Fruit fly (Drosophila melanogaster) S2 (cell line): ENCODE measurements around the gene CG32407.

ENCODE experiments used
- CG8478 ChIP-seq: fragments of >200 bp; optimal IDR thresholded peaks from 2 replicates; lab custom pipeline; 2018
- CTCF ChIP-seq, 2 experiments: fragments of >200 bp; optimal IDR thresholded peaks; 2 replicates each; lab custom pipeline; 2018

CG32407 gene

dm6 chr3L:5907077-5907476 lies 14.8 kb upstream of the CG32407 start, which contains the start of gene CG13288:
Gene CG13288 (plus strand): TSS chr3L:5907381.
- TF ChIP-seq CG8478 (lab: Kevin White, UChicago) (no peak), CTCF (optimal IDR thresholded peaks at IDR 0.05; lab: Kevin White, UChicago) (peak; percentile 82 to 91)

- TF ChIP-seq CG8478 (lab: Kevin White, UChicago) = no peak
- no peak for TF ChIP-seq CTCF (optimal IDR thresholded peaks at IDR 0.05; lab: Kevin White, UChicago)
Measured at dm6 chr3L:5920778-5921177, 1.1 kb upstream of the CG32407 start.

- TF ChIP-seq CTCF (optimal IDR thresholded peaks at IDR 0.05; lab: Kevin White, UChicago) (no peak), CG8478 (lab: Kevin White, UChicago) (no peak)
Measured at dm6 chr3L:5921216-5921615, 639 bp upstream of the CG32407 start, which contains the start of gene PXo. Gene PXo (minus strand): TSS chr3L:5921316.

- no peak for TF ChIP-seq CTCF (optimal IDR thresholded peaks at IDR 0.05; lab: Kevin White, UChicago)
- no peak for TF ChIP-seq CG8478 (lab: Kevin White, UChicago)
Measured at dm6 chr3L:5923646-5924122, 1.8 kb downstream of the CG32407 start, which contains the start of gene CG33523. Gene CG33523 (plus strand): TSS chr3L:5923862.

- TF ChIP-seq CG8478 (lab: Kevin White, UChicago) (no peak), CTCF (optimal IDR thresholded peaks at IDR 0.05; lab: Kevin White, UChicago) (no peak)
Measured at dm6 chr3L:5926015-5926988, 4.4 kb downstream of the CG32407 start.

dm6 chr3L:5927536-5927935 lies 5.7 kb downstream of the CG32407 start:
- TF ChIP-seq CTCF (optimal IDR thresholded peaks at IDR 0.05; lab: Kevin White, UChicago) = no peak
- TF ChIP-seq CG8478 (lab: Kevin White, UChicago) = no peak

- peak; percentile 38 to 39 for TF ChIP-seq CTCF (optimal IDR thresholded peaks at IDR 0.05; lab: Kevin White, UChicago)
- no peak for TF ChIP-seq CG8478 (lab: Kevin White, UChicago)
Measured at dm6 chr3L:5932363-5932914, 10.6 kb downstream of the CG32407 start, which contains the start of gene Rcc1. Gene Rcc1 (minus strand): TSS chr3L:5932773.

- TF ChIP-seq CG8478 (lab: Kevin White, UChicago) = no peak
- TF ChIP-seq CTCF (optimal IDR thresholded peaks at IDR 0.05; lab: Kevin White, UChicago) = no peak
Measured at dm6 chr3L:5940431-5940830, 18.6 kb downstream of the CG32407 start.

- TF ChIP-seq CTCF (optimal IDR thresholded peaks at IDR 0.05; lab: Kevin White, UChicago) = no peak
- no peak for TF ChIP-seq CG8478 (lab: Kevin White, UChicago)
Measured at dm6 chr3L:5941086-5941485, 19.2 kb downstream of the CG32407 start.

- TF ChIP-seq CG8478 (lab: Kevin White, UChicago) = no peak
- no peak for TF ChIP-seq CTCF (optimal IDR thresholded peaks at IDR 0.05; lab: Kevin White, UChicago)
Measured at dm6 chr3L:5941508-5941907, 19.7 kb downstream of the CG32407 start.

dm6 chr3L:5943348-5943904 lies 21.6 kb downstream of the CG32407 start:
- TF ChIP-seq CG8478 (lab: Kevin White, UChicago) (no peak), CTCF (optimal IDR thresholded peaks at IDR 0.05; lab: Kevin White, UChicago) (no peak)

- TF ChIP-seq CG8478 (lab: Kevin White, UChicago) (no peak), CTCF (optimal IDR thresholded peaks at IDR 0.05; lab: Kevin White, UChicago) (no peak)
Measured at dm6 chr3L:5945571-5945970, 23.7 kb downstream of the CG32407 start.

dm6 chr3L:5947110-5947731 lies 25.4 kb downstream of the CG32407 start:
- TF ChIP-seq CTCF (optimal IDR thresholded peaks at IDR 0.05; lab: Kevin White, UChicago) (no peak), CG8478 (lab: Kevin White, UChicago) (no peak)

dm6 chr3L:5950467-5950866 lies 28.6 kb downstream of the CG32407 start, which contains the start of gene Egfrap:
Gene Egfrap (minus strand): TSS chr3L:5950658.
- no peak for TF ChIP-seq CTCF (optimal IDR thresholded peaks at IDR 0.05; lab: Kevin White, UChicago)
- no peak for TF ChIP-seq CG8478 (lab: Kevin White, UChicago)
